Worm (Caenorhabditis elegans): ENCODE results near the gene sri-69.

Gene sri-69

DNA sequence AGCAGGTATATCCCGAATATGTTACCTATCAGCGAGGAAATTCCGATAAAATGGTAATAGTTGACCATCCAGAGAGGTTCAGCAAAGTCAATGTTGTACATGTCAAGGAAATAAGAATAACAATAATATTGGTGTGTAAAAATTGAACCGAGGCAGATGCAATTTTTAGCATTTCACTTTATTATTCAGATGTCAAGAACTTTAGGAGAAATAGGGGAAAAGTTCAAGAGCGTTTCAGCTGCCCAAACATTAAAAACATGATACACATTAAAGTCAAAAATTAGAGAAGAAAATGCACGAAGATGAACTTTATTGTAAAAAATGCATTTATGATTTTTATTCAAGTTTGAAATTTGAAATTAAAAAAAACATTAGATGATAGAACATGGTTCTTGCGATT is at the start of gene sri-69:
Gene sri-69 (minus strand): TSS at position 101 of the 400 bp plus-strand sequence.
- TF ChIP-seq nhr-76 (tag; optimal IDR thresholded peaks at IDR 0.05) (no peak), ceh-43 (GFP tag; optimal IDR thresholded peaks at IDR 0.05) (no peak), bed-3 (GFP tag; optimal IDR thresholded peaks at IDR 0.05) (no peak), zip-8 (tag; optimal IDR thresholded peaks at IDR 0.05) (no peak)

ce11 chrV:17044500-17044899 is 36.3 kb upstream of the sri-69 start, which contains the start of gene F28B1.2:
Gene F28B1.2, plus strand, starts transcription at chrV:17044800.
- TF ChIP-seq sptf-1 (tag; optimal IDR thresholded peaks at IDR 0.05) = no peak
- no peak for TF ChIP-seq bed-3 (GFP tag; optimal IDR thresholded peaks at IDR 0.05)
- no peak for TF ChIP-seq mab-5 (tag; optimal IDR thresholded peaks at IDR 0.05)
- TF ChIP-seq mls-2 (tag; optimal IDR thresholded peaks at IDR 0.05) = no peak
- no peak for TF ChIP-seq nhr-237 (tag; optimal IDR thresholded peaks at IDR 0.05)
- no peak for TF ChIP-seq ces-1 (GFP tag; optimal IDR thresholded peaks at IDR 0.05)
- no peak for TF ChIP-seq snpc-4 (tag; optimal IDR thresholded peaks at IDR 0.05)
- TF ChIP-seq unc-39 (tag; optimal IDR thresholded peaks at IDR 0.05) = no peak
- no peak for TF ChIP-seq nhr-76 (tag; optimal IDR thresholded peaks at IDR 0.05)
- TF ChIP-seq lin-32 (GFP tag; optimal IDR thresholded peaks at IDR 0.05) = no peak
- no peak for TF ChIP-seq ceh-83 (GFP tag; optimal IDR thresholded peaks at IDR 0.05)

DNA sequence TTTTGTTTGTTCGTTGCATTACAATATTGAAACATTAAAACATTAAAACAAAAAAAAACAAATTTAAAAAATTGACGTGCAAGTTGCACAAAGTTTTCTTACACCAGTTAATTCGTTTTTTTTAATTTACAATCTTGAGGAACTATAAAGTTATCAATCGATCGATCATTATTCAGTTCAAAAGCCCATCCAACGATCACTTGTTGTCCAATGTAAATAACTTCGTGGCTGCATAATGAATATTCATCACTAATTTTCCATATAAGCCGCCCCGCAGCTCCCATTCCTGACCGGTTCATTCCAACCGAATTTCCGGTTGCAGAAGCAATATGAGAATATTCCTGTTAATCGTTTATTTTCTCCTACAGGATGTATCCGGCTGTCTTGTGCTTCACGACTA is 34.1 kb upstream of the sri-69 start, which contains the start of gene hpo-33:
Gene hpo-33 (plus strand): TSS at position 301 of the 400 bp plus-strand sequence.
- TF ChIP-seq ces-1 (GFP tag; optimal IDR thresholded peaks at IDR 0.05) (no peak), blmp-1 (tag; optimal IDR thresholded peaks at IDR 0.05) (no peak), M03D4.4 (tag; optimal IDR thresholded peaks at IDR 0.05) (no peak)

- no peak for TF ChIP-seq ceh-39 (tag; optimal IDR thresholded peaks at IDR 0.05)
Observed at ce11 chrV:17035850-17036249, 27.6 kb upstream of the sri-69 start, which contains the start of gene srz-94. Gene srz-94, minus strand, starts transcription at chrV:17035950.

DNA sequence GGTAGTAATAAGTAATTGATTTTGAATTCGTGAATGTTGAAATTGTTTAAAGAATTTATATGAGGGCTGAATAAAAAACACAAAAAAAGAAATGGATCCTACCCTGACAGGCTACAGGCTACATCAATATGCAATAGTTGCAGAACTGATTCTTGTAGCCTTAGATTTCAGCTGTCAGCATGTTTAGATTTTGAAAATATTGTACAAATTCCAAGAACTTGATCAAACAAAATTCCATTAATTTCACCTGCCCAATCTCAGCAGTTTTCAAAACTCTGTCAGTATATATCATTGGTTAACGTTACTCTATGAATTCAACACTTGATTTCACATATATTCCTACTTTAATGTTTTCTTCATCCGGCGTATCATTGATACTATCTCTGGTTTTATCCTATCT is 22.2 kb upstream of the sri-69 start:
- TF ChIP-seq blmp-1 (tag; optimal IDR thresholded peaks at IDR 0.05) (no peak), lin-13 (tag; optimal IDR thresholded peaks at IDR 0.05) (no peak), pha-4 (tag; optimal IDR thresholded peaks at IDR 0.05) (no peak), sem-2 (GFP tag; optimal IDR thresholded peaks at IDR 0.05) (no peak), snpc-4 (tag; optimal IDR thresholded peaks at IDR 0.05) (no peak), hlh-1 (tag; optimal IDR thresholded peaks at IDR 0.05) (no peak), nhr-12 (tag; optimal IDR thresholded peaks at IDR 0.05) (no peak), ceh-83 (GFP tag; optimal IDR thresholded peaks at IDR 0.05) (no peak), mab-5 (tag; optimal IDR thresholded peaks at IDR 0.05) (no peak), elt-1 (tag; optimal IDR thresholded peaks at IDR 0.05; ENCODE audit: borderline replicate concordance, insufficient read depth) (no peak)

- TF ChIP-seq cnd-1 (tag; optimal IDR thresholded peaks at IDR 0.05) (no peak), hlh-1 (tag; optimal IDR thresholded peaks at IDR 0.05) (no peak), bed-3 (GFP tag; optimal IDR thresholded peaks at IDR 0.05) (no peak), flh-1 (GFP tag; optimal IDR thresholded peaks at IDR 0.05) (no peak), lin-13 (tag; optimal IDR thresholded peaks at IDR 0.05) (no peak), mls-2 (tag; optimal IDR thresholded peaks at IDR 0.05) (no peak), mep-1 (tag; optimal IDR thresholded peaks at IDR 0.05) (no peak), sptf-1 (tag; optimal IDR thresholded peaks at IDR 0.05) (no peak), lin-32 (GFP tag; optimal IDR thresholded peaks at IDR 0.05) (no peak), ceh-39 (tag; optimal IDR thresholded peaks at IDR 0.05) (no peak), sem-2 (GFP tag; optimal IDR thresholded peaks at IDR 0.05) (no peak), lsy-2 (tag; optimal IDR thresholded peaks at IDR 0.05) (no peak), nhr-12 (tag; optimal IDR thresholded peaks at IDR 0.05) (no peak), zip-8 (tag; optimal IDR thresholded peaks at IDR 0.05) (no peak)
Observed at ce11 chrV:17026289-17026688, 18.1 kb upstream of the sri-69 start, which contains the start of gene F49H6.15. Gene F49H6.15, minus strand, starts transcription at chrV:17026389.

DNA sequence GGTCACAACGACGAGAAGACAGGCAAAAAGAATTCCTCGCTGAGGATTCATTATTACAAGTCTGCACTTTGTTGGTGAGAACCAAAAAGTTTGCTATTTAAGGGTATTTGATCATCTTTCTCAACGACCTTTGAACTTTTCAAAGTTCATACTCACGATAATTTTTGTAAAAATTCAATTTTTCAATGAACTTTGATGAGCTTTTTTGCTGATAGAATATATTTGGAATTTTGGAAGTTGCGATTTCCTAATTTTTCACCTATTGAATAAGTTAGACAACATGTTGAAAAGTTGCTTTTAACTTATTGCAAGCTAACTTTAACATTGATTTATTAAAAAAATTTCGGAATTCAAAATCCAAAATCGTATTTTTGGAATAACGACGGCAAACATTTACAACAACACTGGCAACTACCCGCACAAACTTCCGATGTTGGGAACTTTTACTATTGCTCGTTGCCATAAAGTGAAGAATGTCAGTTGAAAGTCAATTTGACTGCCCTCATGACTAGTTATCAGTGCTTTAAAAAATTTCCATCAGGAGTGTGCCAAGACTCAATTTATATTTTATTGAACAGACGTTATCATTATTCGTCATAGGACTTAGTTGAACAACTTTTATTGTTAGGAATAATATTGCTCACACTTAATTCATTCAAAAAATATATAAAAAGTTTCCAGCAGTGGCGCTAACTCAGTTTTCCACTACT is 14.6 kb upstream of the sri-69 start, which contains the start of the genes F49H6.8 and F49H6.5:
Gene F49H6.8 (minus strand): TSS at position 51 of the 710 bp plus-strand sequence.
Gene F49H6.5 (plus strand): TSS at position 629 of the 710 bp plus-strand sequence.
- TF ChIP-seq mep-1 (tag; optimal IDR thresholded peaks at IDR 0.05) (no peak), drap-1 (GFP tag; optimal IDR thresholded peaks at IDR 0.05) (no peak), ham-2 (GFP tag; optimal IDR thresholded peaks at IDR 0.05) (no peak), lin-13 (tag; optimal IDR thresholded peaks at IDR 0.05) (no peak)

All from whole organism, mixed stage, embryonic.